Fruit fly (Drosophila melanogaster) whole organism, pupa: ENCODE data around the gene CG10254.

Experiments used
- CG15710 ChIP-seq: fragments of 200-800 bp; sonication (Bioruptor generic); optimal IDR thresholded peaks from 2 replicates; lab custom pipeline; 2018; ENCODE audit warnings: missing biosample characterization, mild to moderate bottlenecking, missing genetic modification characterization, moderate library complexity
- CG8159 ChIP-seq: fragments of 200-800 bp; sonication (Bioruptor generic); optimal IDR thresholded peaks from 3 replicates; lab custom pipeline; 2018; ENCODE audit warnings: missing biosample characterization, mild to moderate bottlenecking, missing genetic modification characterization, moderate library complexity
- CG8301 ChIP-seq: fragments of 200-800 bp; sonication (Bioruptor generic); optimal IDR thresholded peaks from 2 replicates; lab custom pipeline; 2018; ENCODE audit warnings: missing biosample characterization, mild to moderate bottlenecking, missing genetic modification characterization
- CG9948 ChIP-seq: fragments of 200-800 bp; sonication (Bioruptor generic); optimal IDR thresholded peaks from 2 replicates; lab custom pipeline; 2018; ENCODE audit warnings: missing biosample characterization, mild to moderate bottlenecking, missing genetic modification characterization, moderate library complexity
- EcR ChIP-seq: fragments of 200-800 bp; sonication (Bioruptor generic); optimal IDR thresholded peaks from 3 replicates; lab custom pipeline; 2019; ENCODE audit warnings: missing biosample characterization, missing genetic modification characterization, mild to moderate bottlenecking, moderate library complexity, missing genetic modification reagents
- Pif1A ChIP-seq: fragments of 200-800 bp; sonication (Bioruptor generic); optimal IDR thresholded peaks from 3 replicates; lab custom pipeline; 2016; ENCODE audit warnings: missing biosample characterization, missing genetic modification characterization
- Pif1B ChIP-seq: fragments of 200-800 bp; sonication (Bioruptor generic); optimal IDR thresholded peaks from 3 replicates; lab custom pipeline; 2016; ENCODE audit warnings: missing biosample characterization, missing genetic modification characterization
- Snoo ChIP-seq: fragments of 200-800 bp; sonication (Bioruptor generic); optimal IDR thresholded peaks from 3 replicates; lab custom pipeline; 2017; ENCODE audit warnings: missing biosample characterization, mild to moderate bottlenecking, missing genetic modification characterization, inconsistent platforms
- fd96Ca ChIP-seq: fragments of 200-800 bp; sonication (Bioruptor generic); IDR thresholded peaks from 3 replicates; pipeline ENCODE4 v1.3.6; 2022; ENCODE audit warnings: missing biosample characterization, missing genetic modification characterization
- gl ChIP-seq: fragments of 200-800 bp; sonication (Bioruptor generic); optimal IDR thresholded peaks from 2 replicates; lab custom pipeline; 2018; ENCODE audit warnings: missing biosample characterization, mild to moderate bottlenecking, missing genetic modification characterization
- rn ChIP-seq: fragments of 200-800 bp; sonication (Bioruptor generic); IDR thresholded peaks from 2 replicates; pipeline ENCODE4 v1.3.6; 2022; ENCODE audit warnings: missing biosample characterization, missing genetic modification characterization

DNA sequence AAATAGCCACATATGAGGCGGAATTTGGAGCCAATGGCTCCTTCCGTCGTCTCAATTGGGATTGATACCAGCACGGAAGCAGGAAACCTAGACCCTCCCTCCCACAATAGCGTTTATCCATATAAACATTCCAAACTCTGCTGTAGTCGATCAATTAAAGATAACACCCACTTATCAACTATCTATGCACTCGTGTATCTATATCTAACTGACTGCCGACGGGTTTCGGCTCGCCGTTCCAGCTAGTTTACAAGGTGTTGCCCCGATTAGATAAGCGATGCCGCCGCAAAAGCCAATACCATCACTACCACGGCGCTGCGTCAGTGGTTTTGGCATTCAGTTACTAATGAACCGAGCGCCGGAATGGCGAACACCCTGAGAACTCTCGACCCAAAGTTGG is 16.4 kb upstream of the CG10254 start, which contains the start of gene CG10300:
- no peak for TF ChIP-seq CG15710 (tag; lab: Kevin White, UChicago)
- no peak for TF ChIP-seq EcR (GFP tag; lab: Kevin White, UChicago)
- no peak for TF ChIP-seq CG9948
- no peak for TF ChIP-seq Pif1B (GFP tag; lab: Kevin White, UChicago)
- TF ChIP-seq rn (GFP tag; lab: Robert Waterston, UW) = no peak
- TF ChIP-seq Pif1A (GFP tag; lab: Kevin White, UChicago) = no peak
- no peak for TF ChIP-seq CG8159 (tag; lab: Kevin White, UChicago)
- no peak for TF ChIP-seq fd96Ca
- TF ChIP-seq gl (tag; lab: Kevin White, UChicago) = no peak
- no peak for TF ChIP-seq CG8301 (tag; lab: Kevin White, UChicago)
- TF ChIP-seq Snoo (tag; lab: Kevin White, UChicago) = no peak
